Fruit fly (Drosophila melanogaster) whole organism: ENCODE data around the gene Amt.

Experiments
- CG8478 ChIP-seq: fragments of >200 bp; optimal IDR thresholded peaks from 2 replicates; lab custom pipeline; 2018; ENCODE audit warnings: inconsistent platforms
- Dll ChIP-seq: fragments of >200 bp; optimal IDR thresholded peaks from 2 replicates; lab custom pipeline; 2017
- EcR ChIP-seq, 2 experiments: fragments of >200 bp; optimal IDR thresholded peaks; 2 replicates each; lab custom pipeline; 2017; ENCODE audit warnings: missing biosample characterization in 2 of 2, missing genetic modification characterization in 2 of 2, missing genetic modification reagents in 2 of 2
- pan ChIP-seq: fragments of >200 bp; optimal IDR thresholded peaks from 2 replicates; lab custom pipeline; 2017
- psq ChIP-seq: fragments of >200 bp; optimal IDR thresholded peaks from 2 replicates; lab custom pipeline; 2017
- usp ChIP-seq: fragments of >200 bp; optimal IDR thresholded peaks from 2 replicates; lab custom pipeline; 2017; ENCODE audit warnings: missing biosample characterization, missing genetic modification characterization, mixed read lengths

DNA sequence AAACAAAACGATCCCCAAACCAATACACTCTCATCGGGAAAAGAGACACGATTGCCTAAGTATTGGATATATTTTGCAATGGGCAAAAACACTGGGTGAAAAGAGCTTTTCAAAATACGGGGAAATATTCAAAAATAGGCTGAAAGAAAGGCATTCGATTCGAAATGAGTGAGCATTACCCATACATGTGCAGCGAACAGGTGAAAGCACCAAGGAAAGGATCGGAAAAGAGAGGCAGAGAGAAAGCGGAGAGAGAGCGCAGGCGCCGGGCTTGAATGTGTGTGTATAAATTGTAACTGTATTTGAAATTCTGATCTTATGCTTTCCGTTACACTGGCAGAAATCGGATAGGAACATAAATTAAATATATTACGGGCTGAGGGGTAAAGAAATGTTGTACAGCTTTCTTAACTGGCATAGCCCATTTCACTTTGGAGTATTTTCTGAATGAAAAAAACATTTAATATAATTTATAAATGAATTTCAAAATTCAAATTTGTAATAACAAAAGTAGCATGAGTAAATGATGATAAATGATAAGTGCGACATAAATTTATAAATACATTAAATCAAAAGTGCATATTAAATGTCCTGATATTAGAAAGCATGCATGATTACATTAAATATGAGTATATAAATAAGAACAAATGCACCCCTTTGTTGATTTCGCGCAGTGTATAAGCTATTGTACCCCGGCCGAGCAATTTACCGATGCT lies 31.8 kb upstream of the Amt start:
- TF ChIP-seq psq (lab: Kevin White, UChicago) (no peak), usp (GFP tag; lab: Kevin White, UChicago) (no peak), pan (lab: Kevin White, UChicago) (no peak), EcR (GFP tag; optimal IDR thresholded peaks at IDR 0.05; lab: Kevin White, UChicago) (no peak), CG8478 (lab: Kevin White, UChicago) (no peak), Dll (lab: Kevin White, UChicago) (no peak)
